Fruit fly (Drosophila melanogaster) whole organism, embryonic: ENCODE results near the gene CG14721.

Source experiments
- ATbp ChIP-seq: fragments of 200-800 bp; sonication (Bioruptor generic); optimal IDR thresholded peaks from 2 replicates; lab custom pipeline; 2017; ENCODE audit warnings: missing biosample characterization, mild to moderate bottlenecking, missing genetic modification characterization, missing genetic modification reagents
- CG10979 ChIP-seq: fragments of 200-800 bp; sonication (Bioruptor generic); optimal IDR thresholded peaks from 2 replicates; lab custom pipeline; 2018; ENCODE audit warnings: missing biosample characterization, mild to moderate bottlenecking, missing genetic modification characterization, moderate library complexity
- CG13894 ChIP-seq: fragments of 200-800 bp; sonication (Bioruptor generic); optimal IDR thresholded peaks from 3 replicates; lab custom pipeline; 2018; ENCODE audit warnings: missing biosample characterization, mild to moderate bottlenecking, missing genetic modification characterization, moderate library complexity
- CG15269 ChIP-seq: fragments of 200-800 bp; sonication (Bioruptor generic); optimal IDR thresholded peaks from 2 replicates; lab custom pipeline; 2018; ENCODE audit warnings: missing biosample characterization, mild to moderate bottlenecking, missing genetic modification characterization, moderate library complexity
- CG15479 ChIP-seq: fragments of 200-800 bp; sonication (Bioruptor generic); optimal IDR thresholded peaks from 3 replicates; lab custom pipeline; 2019; ENCODE audit warnings: missing biosample characterization, mild to moderate bottlenecking, missing genetic modification characterization, moderate library complexity
- CG15514 ChIP-seq: fragments of 200-800 bp; sonication (Bioruptor generic); optimal IDR thresholded peaks from 3 replicates; lab custom pipeline; 2017; ENCODE audit warnings: missing biosample characterization, missing genetic modification characterization, mild to moderate bottlenecking, moderate library complexity, missing genetic modification reagents
- CG1792 ChIP-seq: fragments of 200-800 bp; sonication (Bioruptor generic); optimal IDR thresholded peaks from 2 replicates; lab custom pipeline; 2016; ENCODE audit warnings: missing biosample characterization, missing genetic modification characterization
- CG2199 ChIP-seq: fragments of 200-800 bp; sonication (Bioruptor generic); IDR thresholded peaks from 3 replicates; pipeline ENCODE4 v1.3.6; 2022; ENCODE audit warnings: missing biosample characterization, missing genetic modification characterization
- CG32767 ChIP-seq: fragments of 200-800 bp; sonication (Bioruptor generic); IDR thresholded peaks from 2 replicates; pipeline ENCODE4 v1.3.6; 2022; ENCODE audit warnings: missing biosample characterization, missing genetic modification characterization
- CG34224 ChIP-seq: fragments of 200-800 bp; sonication (Bioruptor generic); IDR thresholded peaks from 3 replicates; pipeline ENCODE4 v1.3.6; 2022; ENCODE audit warnings: missing biosample characterization, missing genetic modification characterization; ENCODE audit not compliant: partially characterized antibody
- CG34422 ChIP-seq: fragments of 200-800 bp; sonication (Bioruptor generic); IDR thresholded peaks from 3 replicates; pipeline ENCODE4 v1.3.6; 2022; ENCODE audit warnings: missing biosample characterization, missing genetic modification characterization
- CG6272 ChIP-seq: fragments of 200-800 bp; sonication (Bioruptor generic); IDR thresholded peaks from 2 replicates; pipeline ENCODE4 v1.3.6; 2022; ENCODE audit warnings: missing biosample characterization, missing genetic modification characterization
- CG6689 ChIP-seq: fragments of 200-800 bp; sonication (Bioruptor generic); IDR thresholded peaks from 2 replicates; pipeline ENCODE4 v1.3.6; 2022; ENCODE audit warnings: missing biosample characterization, missing genetic modification characterization
- CG6765 ChIP-seq: fragments of 200-800 bp; sonication (Bioruptor generic); optimal IDR thresholded peaks from 3 replicates; lab custom pipeline; 2017; ENCODE audit warnings: missing biosample characterization, mild to moderate bottlenecking, missing genetic modification characterization
- CG8290 ChIP-seq, 3 experiments: fragments of 200-800 bp; sonication (Bioruptor generic); optimal IDR thresholded peaks; 2 replicates each; lab custom pipeline; 2016 to 2019; ENCODE audit warnings: missing biosample characterization in 3 of 3, missing genetic modification characterization in 3 of 3, mild to moderate bottlenecking in 2 of 3, moderate library complexity in 1 of 3
- CG9609 ChIP-seq: fragments of 200-800 bp; sonication (Bioruptor generic); optimal IDR thresholded peaks from 3 replicates; lab custom pipeline; 2016; ENCODE audit warnings: missing biosample characterization, missing genetic modification characterization
- CkIIα-i1 ChIP-seq: fragments of 200-800 bp; sonication (Bioruptor generic); IDR thresholded peaks from 2 replicates; pipeline ENCODE4 v1.3.6; 2022; ENCODE audit warnings: missing biosample characterization, missing genetic modification characterization
- Deaf1 ChIP-seq: fragments of 200-800 bp; optimal IDR thresholded peaks from 3 replicates; lab custom pipeline; 2019; ENCODE audit warnings: missing biosample characterization, mild to moderate bottlenecking, missing genetic modification characterization, moderate library complexity
- Ets65A ChIP-seq: fragments of 200-800 bp; sonication (Bioruptor generic); peaks from one replicate; lab custom pipeline; 2016; ENCODE audit warnings: missing biosample characterization, missing genetic modification characterization
- MESR4 ChIP-seq: fragments of 200-800 bp; sonication (Bioruptor generic); optimal IDR thresholded peaks from 2 replicates; lab custom pipeline; 2018; ENCODE audit warnings: missing biosample characterization, mild to moderate bottlenecking, missing genetic modification characterization, moderate library complexity
- Med ChIP-seq: fragments of 200-800 bp; sonication (Bioruptor generic); peaks from one replicate; lab custom pipeline; 2016; ENCODE audit warnings: missing biosample characterization, missing genetic modification characterization, mild to moderate bottlenecking, inconsistent platforms, moderate library complexity
- NC2α ChIP-seq: fragments of 200-800 bp; sonication (Bioruptor generic); optimal IDR thresholded peaks from 2 replicates; lab custom pipeline; 2016; ENCODE audit warnings: missing biosample characterization, missing genetic modification characterization
- Nf-YA ChIP-seq: fragments of 200-800 bp; sonication (Bioruptor generic); IDR thresholded peaks from 2 replicates; pipeline ENCODE4 v1.3.6; 2022; ENCODE audit warnings: missing biosample characterization, missing genetic modification characterization
- Usf ChIP-seq: fragments of 200-800 bp; sonication (Bioruptor generic); optimal IDR thresholded peaks from 2 replicates; lab custom pipeline; 2017; ENCODE audit warnings: missing genotype, missing biosample characterization, missing genetic modification characterization
- az2 ChIP-seq: fragments of 200-800 bp; sonication (Bioruptor generic); optimal IDR thresholded peaks from 3 replicates; lab custom pipeline; 2016; ENCODE audit warnings: missing biosample characterization, missing genetic modification characterization
- bowl ChIP-seq: fragments of 200-800 bp; sonication (Bioruptor generic); IDR thresholded peaks from 2 replicates; pipeline ENCODE4 v1.3.6; 2022; ENCODE audit warnings: missing biosample characterization, missing genetic modification characterization
- cg ChIP-seq: fragments of 200-800 bp; sonication (Bioruptor generic); optimal IDR thresholded peaks from 3 replicates; lab custom pipeline; 2019; ENCODE audit warnings: missing biosample characterization, mild to moderate bottlenecking, missing genetic modification characterization, moderate library complexity
- chm ChIP-seq: fragments of 200-800 bp; sonication (Bioruptor generic); IDR thresholded peaks from 2 replicates; pipeline ENCODE4 v1.3.6; 2022; ENCODE audit warnings: missing biosample characterization, missing genetic modification characterization
- ci ChIP-seq: fragments of 200-800 bp; sonication (Bioruptor generic); IDR thresholded peaks from 3 replicates; pipeline ENCODE4 v1.3.6; 2022; ENCODE audit warnings: missing biosample characterization, missing genetic modification characterization
- crol ChIP-seq: fragments of 200-800 bp; sonication (Bioruptor generic); IDR thresholded peaks from 2 replicates; pipeline ENCODE4 v1.3.6; 2022; ENCODE audit warnings: missing biosample characterization, missing genetic modification characterization
- cwo ChIP-seq: fragments of 200-800 bp; sonication (Bioruptor generic); optimal IDR thresholded peaks from 3 replicates; lab custom pipeline; 2017; ENCODE audit warnings: missing biosample characterization, missing genetic modification characterization, mild to moderate bottlenecking, moderate library complexity, missing genetic modification reagents
- ftz-f1 ChIP-seq: fragments of 200-800 bp; sonication (Bioruptor generic); optimal IDR thresholded peaks from 2 replicates; lab custom pipeline; 2016; ENCODE audit warnings: missing biosample characterization, missing genetic modification characterization
- hkb ChIP-seq, 2 experiments: fragments of 200-800 bp in 1 of 2; fragments of >200 bp in 1 of 2; sonication (Bioruptor generic) in 1 of 2; IDR thresholded peaks in 1 of 2; optimal IDR thresholded peaks in 1 of 2; 2 replicates each; pipeline versions ENCODE4 v1.3.6 to Lab custom; 2017 to 2022; ENCODE audit warnings: missing biosample characterization in 1 of 2, missing genetic modification characterization in 1 of 2
- maf-S ChIP-seq: fragments of 200-800 bp; sonication (Bioruptor generic); optimal IDR thresholded peaks from 2 replicates; lab custom pipeline; 2016; ENCODE audit warnings: missing biosample characterization, missing genetic modification characterization
- mam ChIP-seq: fragments of 200-800 bp; sonication (Bioruptor generic); optimal IDR thresholded peaks from 3 replicates; lab custom pipeline; 2016; ENCODE audit warnings: missing biosample characterization, missing genetic modification characterization
- odd ChIP-seq: fragments of 200-800 bp; sonication (Bioruptor generic); optimal IDR thresholded peaks from 2 replicates; lab custom pipeline; 2017; ENCODE audit warnings: missing biosample characterization, mild to moderate bottlenecking, missing genetic modification characterization
- pfk ChIP-seq: fragments of 200-800 bp; sonication (Bioruptor generic); optimal IDR thresholded peaks from 2 replicates; lab custom pipeline; 2018; ENCODE audit warnings: missing biosample characterization, mild to moderate bottlenecking, missing genetic modification characterization, moderate library complexity
- sens ChIP-seq: fragments of 200-800 bp; sonication (Bioruptor generic); peaks from one replicate; lab custom pipeline; 2016; ENCODE audit warnings: missing biosample characterization, missing genetic modification characterization
- tll ChIP-seq, 2 experiments: fragments of 200-800 bp in 1 of 2; fragments of >200 bp in 1 of 2; sonication (Bioruptor generic) in 1 of 2; optimal IDR thresholded peaks; 2 replicates each; lab custom pipeline; 2017 to 2019; ENCODE audit warnings: missing biosample characterization in 2 of 2, missing genetic modification characterization in 2 of 2, mild to moderate bottlenecking in 1 of 2, moderate library complexity in 1 of 2
- twi ChIP-seq: fragments of 200-800 bp; optimal IDR thresholded peaks from 2 replicates; lab custom pipeline; 2019; ENCODE audit warnings: missing biosample characterization, mild to moderate bottlenecking, missing genetic modification characterization, moderate library complexity

Gene CG14721

DNA sequence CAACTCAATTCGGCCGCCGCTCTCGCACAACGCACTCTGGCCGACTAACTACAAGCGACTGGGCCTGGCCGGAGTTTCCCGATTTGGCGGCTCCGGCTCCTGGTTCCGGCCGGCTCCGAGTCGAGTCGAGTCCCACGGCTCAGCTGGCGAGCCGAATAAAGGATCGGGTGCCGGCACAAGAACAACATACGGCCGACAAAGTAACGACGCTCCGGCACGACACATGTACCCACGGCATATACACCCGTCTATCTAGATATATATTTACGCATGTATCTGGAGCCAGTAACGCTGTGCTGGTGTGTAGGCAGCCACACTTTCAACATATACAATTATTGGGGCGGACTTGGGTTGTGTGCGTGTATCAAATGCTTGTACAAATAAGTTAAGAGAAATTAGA is 36.2 kb downstream of the CG14721 start:
- peak; percentile 42 for TF ChIP-seq CG13894 (tag; lab: Kevin White, UChicago)
- TF ChIP-seq CG15479 (GFP tag; lab: Kevin White, UChicago), result no peak
- no peak for TF ChIP-seq crol (GFP tag; lab: Robert Waterston, UW)
- TF ChIP-seq CG6765 (GFP tag; lab: Kevin White, UChicago), result no peak
- TF ChIP-seq CG6689 (GFP tag; lab: Robert Waterston, UW), result 0 out of 2 replicates have a peak, but pooled peaks have one; percentile 7
- TF ChIP-seq CG32767 (GFP tag; lab: Robert Waterston, UW), result 0 out of 2 replicates have a peak, but pooled peaks have one; percentile 25
- peak; percentile 57 for TF ChIP-seq Deaf1 (tag; lab: Kevin White, UChicago)
- no peak for TF ChIP-seq Usf (GFP tag; lab: Kevin White, UChicago)
- TF ChIP-seq CG2199 (GFP tag; lab: Robert Waterston, UW), result no peak
- TF ChIP-seq Med (GFP tag; lab: Kevin White, UChicago), result peak; percentile 62
- no peak for TF ChIP-seq odd
- TF ChIP-seq CG15514 (GFP tag; lab: Kevin White, UChicago), result peak; percentile 39
- TF ChIP-seq, all 482 proteins: peak for 6

DNA sequence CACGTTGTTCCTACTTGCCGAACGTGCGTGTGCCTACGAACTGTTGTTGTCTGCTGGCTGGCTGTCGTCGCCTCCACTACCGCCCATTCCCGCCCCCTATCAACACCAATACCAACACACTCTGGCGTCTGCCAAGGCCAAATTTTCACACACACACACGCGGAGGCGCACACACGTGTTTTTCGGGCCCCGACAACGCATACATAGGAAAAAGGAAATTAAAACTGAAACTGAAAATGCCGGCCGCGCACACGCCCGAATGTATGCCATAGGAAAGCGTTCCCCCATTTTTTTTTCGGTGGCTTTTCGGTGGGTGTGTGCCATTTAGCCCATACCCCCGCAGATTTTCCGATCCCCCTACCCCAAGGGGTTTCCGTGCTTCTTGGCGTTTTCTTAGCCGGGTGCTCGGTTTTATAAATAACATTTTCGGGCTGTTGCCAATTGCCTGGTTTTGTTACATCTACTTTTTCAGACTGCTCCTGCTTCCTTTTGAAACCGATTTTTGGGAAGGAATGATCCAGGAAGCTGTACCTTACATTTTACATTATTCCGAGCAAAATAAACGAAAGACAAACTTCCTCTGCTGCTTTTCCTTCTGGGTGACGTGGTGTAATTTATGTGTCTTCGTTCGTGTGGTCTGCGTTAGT is 37.1 kb downstream of the CG14721 start:
- no peak for TF ChIP-seq CG8290 (GFP tag; optimal IDR thresholded peaks at IDR 0.05; lab: Kevin White, UChicago)
- TF ChIP-seq CG8290 (tag; optimal IDR thresholded peaks at IDR 0.05; lab: Kevin White, UChicago), result peak in 1 of 2 experiments; percentile 3
- TF ChIP-seq Med (GFP tag; lab: Kevin White, UChicago), result peak; percentile 71
- TF ChIP-seq CG34224 (GFP tag; lab: Robert Waterston, UW), result 0 out of 3 replicates have a peak, but pooled peaks have one; percentile 12
- TF ChIP-seq az2, result no peak
- no peak for TF ChIP-seq CG10979 (tag; lab: Kevin White, UChicago)
- TF ChIP-seq mam (GFP tag; lab: Kevin White, UChicago), result no peak
- TF ChIP-seq CG9609 (GFP tag; lab: Kevin White, UChicago), result no peak
- TF ChIP-seq crol (GFP tag; lab: Robert Waterston, UW), result peak; percentile 36; the same call in 1 of the 2 replicates
- TF ChIP-seq chm, result 0 out of 2 replicates have a peak, but pooled peaks have one; percentile 50
- TF ChIP-seq bowl, result no peak
- no peak for TF ChIP-seq CG1792 (GFP tag; lab: Kevin White, UChicago)
- TF ChIP-seq maf-S, result no peak
- TF ChIP-seq pfk (GFP tag; lab: Kevin White, UChicago), result peak; percentile 26
- no peak for TF ChIP-seq tll (GFP tag; optimal IDR thresholded peaks at IDR 0.05; lab: Kevin White, UChicago)
- no peak for TF ChIP-seq hkb (optimal IDR thresholded peaks at IDR 0.05; lab: Kevin White, UChicago)
- TF ChIP-seq hkb (GFP tag; IDR thresholded peaks at IDR 0.05; lab: Robert Waterston, UW), result no peak
- peak; percentile 35 for TF ChIP-seq twi (tag; lab: Kevin White, UChicago)
- TF ChIP-seq Deaf1 (tag; lab: Kevin White, UChicago), result peak; percentile 43
- peak; percentile 42 for TF ChIP-seq ftz-f1 (GFP tag; lab: Kevin White, UChicago)
- TF ChIP-seq cg (GFP tag; lab: Kevin White, UChicago), result peak; percentile 74
- TF ChIP-seq ATbp (GFP tag; lab: Kevin White, UChicago), result no peak
- TF ChIP-seq MESR4 (GFP tag; lab: Kevin White, UChicago), result no peak
- TF ChIP-seq ci (GFP tag; lab: Robert Waterston, UW), result peak; percentile 62
- TF ChIP-seq CG2199 (GFP tag; lab: Robert Waterston, UW), result peak; percentile 76; the same call in 2 of the 3 replicates
- TF ChIP-seq CG15269, result no peak
- TF ChIP-seq NC2α (GFP tag; lab: Kevin White, UChicago), result no peak
- peak; percentile 53; the same call in 1 of the 3 replicates for TF ChIP-seq CG34422 (GFP tag; lab: Robert Waterston, UW)
- peak; percentile 39 for TF ChIP-seq sens (GFP tag; lab: Kevin White, UChicago)
- no peak for TF ChIP-seq CkIIα-i1 (GFP tag; lab: Robert Waterston, UW)
- TF ChIP-seq Ets65A (GFP tag; lab: Kevin White, UChicago), result peak; percentile 66
- peak; percentile 21 for TF ChIP-seq CG13894 (tag; lab: Kevin White, UChicago)
- TF ChIP-seq cwo (GFP tag; lab: Kevin White, UChicago), result peak; percentile 39
- TF ChIP-seq Nf-YA, result no peak
- TF ChIP-seq CG6272 (GFP tag; lab: Robert Waterston, UW), result 0 out of 2 replicates have a peak, but pooled peaks have one; percentile 20
